Worm (Caenorhabditis elegans) whole organism, L4/young adult: ENCODE data around the gene F46G10.2.

Source experiments
- W03F9.2 ChIP-seq: fragments of 150-350 bp; optimal IDR thresholded peaks from 2 replicates; lab custom pipeline; 2014; ENCODE audit warnings: missing biosample characterization, missing genetic modification characterization
- dao-5 ChIP-seq: sonication (generic microtip); optimal IDR thresholded peaks from 2 replicates; lab custom pipeline; 2016; ENCODE audit warnings: missing genotype, missing genetic modification characterization, moderate library complexity, missing compliant biosample characterization
- him-1 ChIP-seq: sonication (generic microtip); optimal IDR thresholded peaks from 2 replicates; lab custom pipeline; 2016; ENCODE audit warnings: missing genotype, missing genetic modification reagents, missing genetic modification characterization, missing compliant biosample characterization

DNA sequence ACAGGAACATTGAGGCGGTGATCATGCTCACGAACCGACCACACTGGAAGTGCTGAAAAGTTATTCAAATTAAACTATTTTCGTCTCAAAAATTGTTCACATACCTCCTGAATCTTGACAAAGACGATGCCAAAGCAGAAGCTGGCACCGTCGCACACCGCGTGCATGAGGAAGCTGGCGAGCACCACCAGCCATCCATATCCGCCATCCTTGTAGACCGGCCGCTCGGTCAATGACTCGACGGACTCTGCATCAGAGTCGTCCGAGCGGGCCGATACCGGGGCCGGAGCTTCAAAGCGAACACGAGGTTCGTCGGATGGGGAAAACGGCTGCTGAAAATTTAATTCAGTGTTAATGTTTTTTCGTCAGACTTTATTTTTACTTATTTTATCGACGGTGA lies 53.4 kb downstream of the F46G10.2 start:
- TF ChIP-seq him-1 (tag; lab: Kevin White, UChicago): no peak
- TF ChIP-seq W03F9.2: no peak
- no peak for TF ChIP-seq dao-5 (tag; lab: Kevin White, UChicago)
